Worm (Caenorhabditis elegans) whole organism, L1 larva: ENCODE measurements around the gene Y37A1A.3.

Experiments used
- dpl-1 ChIP-seq, 3 experiments: fragments of 150-350 bp in 2 of 3; sonication (generic microtip) in 1 of 3; optimal IDR thresholded peaks; 2 replicates each; lab custom pipeline; 2014 to 2017; ENCODE audit warnings: missing biosample characterization in 3 of 3, missing genetic modification characterization in 3 of 3, missing genetic modification reagents in 3 of 3
- efl-1 ChIP-seq, 4 experiments: fragments of 150-350 bp; optimal IDR thresholded peaks in 3 of 4; peaks in 1 of 4; 1 replicate in 1 of 4; 2 replicates in 3 of 4; lab custom pipeline; 2014; ENCODE audit warnings: missing biosample characterization in 2 of 4, missing genetic modification characterization in 2 of 4, missing genetic modification reagents in 2 of 4
- lin-35 ChIP-seq, 2 experiments: fragments of 150-350 bp; optimal IDR thresholded peaks; 2 replicates each; lab custom pipeline; 2014; ENCODE audit warnings: missing biosample characterization in 2 of 2, missing genetic modification characterization in 2 of 2, missing genetic modification reagents in 2 of 2
- sox-4 ChIP-seq: sonication (generic microtip); optimal IDR thresholded peaks from 2 replicates; lab custom pipeline; 2016; ENCODE audit warnings: missing genetic modification characterization, missing compliant biosample characterization
- unc-98 ChIP-seq: fragments of 200-800 bp; sonication (Bioruptor generic); IDR thresholded peaks from 2 replicates; pipeline ENCODE4 v1.3.6; 2022; ENCODE audit warnings: missing genetic modification characterization, missing compliant biosample characterization

Y37A1A.3 gene

ce11 chrIV:13862003-13862402, 40.7 kb downstream of the Y37A1A.3 start:
- 0 out of 2 replicates have a peak, but pooled peaks have one; percentile 6 for TF ChIP-seq unc-98 (GFP tag; lab: Robert Waterston, UW)
- TF ChIP-seq, all 84 proteins: peak for 1; not testable (repeated sequence) for 83

DNA sequence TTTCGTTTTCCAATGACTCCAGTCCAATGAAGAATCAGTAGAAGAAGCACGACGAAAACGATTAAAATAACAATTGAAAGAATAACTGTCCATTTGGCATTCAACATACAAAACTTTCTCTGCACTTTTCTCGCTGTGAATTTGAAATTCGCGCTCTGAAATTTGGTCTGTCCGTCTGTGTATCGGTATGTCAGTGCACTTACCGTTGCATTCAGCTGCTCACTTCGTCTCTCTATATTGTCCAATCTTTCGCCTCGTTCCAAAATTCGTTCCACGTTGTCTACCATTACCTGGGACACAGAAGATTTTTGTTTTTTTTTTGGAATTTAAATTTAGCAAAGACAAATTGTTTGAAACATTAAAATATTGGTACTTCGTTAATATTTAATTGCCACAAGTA, 42.2 kb downstream of the Y37A1A.3 start:
- TF ChIP-seq dpl-1 (GFP tag; optimal IDR thresholded peaks at IDR 0.05; lab: Kevin White, UChicago) (peak in 1 of 3 experiments; percentile 18), efl-1 (optimal IDR thresholded peaks at IDR 0.05; lab: Kevin White, UChicago) (no peak), efl-1 (GFP tag; optimal IDR thresholded peaks at IDR 0.05 in 1 of 2; lab: Kevin White, UChicago) (peak in 1 of 2 experiments; percentile 95), sox-4 (no peak), lin-35 (GFP tag; optimal IDR thresholded peaks at IDR 0.05; lab: Kevin White, UChicago) (peak in 1 of 2 experiments; percentile 26)
